Worm (Caenorhabditis elegans): Measurements from ENCODE around the gene T02D1.9.

DNA sequence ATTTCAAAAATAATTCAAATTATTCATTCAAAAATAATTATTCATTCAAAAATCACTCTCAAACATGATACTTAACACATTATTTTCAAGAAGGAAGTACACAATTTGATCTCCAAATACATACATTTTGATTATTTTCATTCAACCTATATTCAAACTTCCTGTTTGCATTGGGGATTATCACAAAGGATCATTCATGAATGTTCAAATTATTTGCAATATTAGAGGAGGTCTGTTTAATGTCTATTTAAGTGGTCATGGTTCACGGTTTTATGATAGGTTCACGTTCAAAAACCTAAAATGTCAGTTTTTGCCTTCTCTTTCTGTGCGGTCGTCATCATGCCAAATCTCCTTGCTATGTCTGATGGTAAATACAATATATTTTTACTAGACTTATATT lies 46.2 kb downstream of the T02D1.9 start, which contains the start of gene clec-202:
- no peak for TF ChIP-seq pha-4 (tag; optimal IDR thresholded peaks at IDR 0.05)
- no peak for TF ChIP-seq ama-1 (optimal IDR thresholded peaks at IDR 0.05)
- no peak for TF ChIP-seq ets-4 (tag; optimal IDR thresholded peaks at IDR 0.05)
- TF ChIP-seq dmd-4 (tag; optimal IDR thresholded peaks at IDR 0.05; ENCODE audit: borderline replicate concordance) = no peak
- no peak for TF ChIP-seq nfya-1 (tag; optimal IDR thresholded peaks at IDR 0.05)
- no peak for TF ChIP-seq ceh-6 (GFP tag; optimal IDR thresholded peaks at IDR 0.05)
- no peak for TF ChIP-seq pqm-1 (tag; optimal IDR thresholded peaks at IDR 0.05)
- no peak for TF ChIP-seq elt-2 (tag; optimal IDR thresholded peaks at IDR 0.05)

All from whole organism, late embryonic.